Worm (Caenorhabditis elegans): Measurements from ENCODE around the gene cki-2.

cki-2 gene

ce11 chrII:7813237-7813636 lies 3.1 kb upstream of the cki-2 start:
- TF ChIP-seq hlh-1 (tag; optimal IDR thresholded peaks at IDR 0.05) (no peak), mab-5 (tag; optimal IDR thresholded peaks at IDR 0.05) (no peak), mls-2 (tag; optimal IDR thresholded peaks at IDR 0.05) (no peak), snpc-4 (tag; optimal IDR thresholded peaks at IDR 0.05) (no peak), zip-8 (tag; optimal IDR thresholded peaks at IDR 0.05) (no peak), cnd-1 (tag; optimal IDR thresholded peaks at IDR 0.05) (peak; percentile 79), nhr-28 (tag; optimal IDR thresholded peaks at IDR 0.05) (no peak), ceh-83 (GFP tag; optimal IDR thresholded peaks at IDR 0.05) (no peak), nhr-237 (tag; optimal IDR thresholded peaks at IDR 0.05) (no peak), ces-1 (GFP tag; optimal IDR thresholded peaks at IDR 0.05) (no peak), ceh-43 (GFP tag; optimal IDR thresholded peaks at IDR 0.05) (no peak), sem-2 (GFP tag; optimal IDR thresholded peaks at IDR 0.05) (no peak), unc-62 (GFP tag; optimal IDR thresholded peaks at IDR 0.05) (peak; percentile 11), pha-4 (tag; optimal IDR thresholded peaks at IDR 0.05) (no peak), M03D4.4 (tag; optimal IDR thresholded peaks at IDR 0.05) (no peak), elt-3 (tag; optimal IDR thresholded peaks at IDR 0.05) (no peak), nhr-2 (tag; optimal IDR thresholded peaks at IDR 0.05) (peak; percentile 99), tbx-8 (GFP tag; optimal IDR thresholded peaks at IDR 0.05) (no peak), nhr-76 (tag; optimal IDR thresholded peaks at IDR 0.05) (no peak), ztf-11 (tag; optimal IDR thresholded peaks at IDR 0.05) (no peak), drap-1 (GFP tag; optimal IDR thresholded peaks at IDR 0.05) (no peak), lin-32 (GFP tag; optimal IDR thresholded peaks at IDR 0.05) (peak; percentile 48), mep-1 (tag; optimal IDR thresholded peaks at IDR 0.05) (peak; percentile 14), bed-3 (GFP tag; optimal IDR thresholded peaks at IDR 0.05) (no peak), lin-13 (tag; optimal IDR thresholded peaks at IDR 0.05) (no peak)

ce11 chrII:7813645-7814044 lies 2.7 kb upstream of the cki-2 start:
- TF ChIP-seq tbx-8 (GFP tag; optimal IDR thresholded peaks at IDR 0.05) (no peak), drap-1 (GFP tag; optimal IDR thresholded peaks at IDR 0.05) (no peak), nhr-76 (tag; optimal IDR thresholded peaks at IDR 0.05) (no peak), cnd-1 (tag; optimal IDR thresholded peaks at IDR 0.05) (no peak), lin-32 (GFP tag; optimal IDR thresholded peaks at IDR 0.05) (no peak), flh-1 (GFP tag; optimal IDR thresholded peaks at IDR 0.05) (no peak), unc-39 (tag; optimal IDR thresholded peaks at IDR 0.05) (no peak), hlh-1 (tag; optimal IDR thresholded peaks at IDR 0.05) (no peak), unc-120 (tag; optimal IDR thresholded peaks at IDR 0.05; ENCODE audit: poor library complexity, severe bottlenecking) (no peak), mls-2 (tag; optimal IDR thresholded peaks at IDR 0.05) (no peak), unc-62 (GFP tag; optimal IDR thresholded peaks at IDR 0.05) (no peak)

- TF ChIP-seq mls-2 (tag; optimal IDR thresholded peaks at IDR 0.05) (peak; percentile 87), nhr-12 (tag; optimal IDR thresholded peaks at IDR 0.05) (no peak), nhr-2 (tag; optimal IDR thresholded peaks at IDR 0.05) (peak; percentile 98), pha-4 (tag; optimal IDR thresholded peaks at IDR 0.05) (peak; percentile 43), ces-1 (GFP tag; optimal IDR thresholded peaks at IDR 0.05) (peak; percentile 67), ztf-11 (tag; optimal IDR thresholded peaks at IDR 0.05) (peak; percentile 45), ham-2 (GFP tag; optimal IDR thresholded peaks at IDR 0.05) (peak; percentile 38), unc-120 (tag; optimal IDR thresholded peaks at IDR 0.05; ENCODE audit: poor library complexity, severe bottlenecking) (no peak), tbx-8 (GFP tag; optimal IDR thresholded peaks at IDR 0.05) (no peak), unc-62 (GFP tag; optimal IDR thresholded peaks at IDR 0.05) (peak; percentile 93), bed-3 (GFP tag; optimal IDR thresholded peaks at IDR 0.05) (no peak), ceh-43 (GFP tag; optimal IDR thresholded peaks at IDR 0.05) (peak; percentile 57), mab-5 (tag; optimal IDR thresholded peaks at IDR 0.05) (peak; percentile 13), elt-1 (tag; optimal IDR thresholded peaks at IDR 0.05; ENCODE audit: borderline replicate concordance, insufficient read depth) (peak; percentile 28), blmp-1 (tag; optimal IDR thresholded peaks at IDR 0.05) (no peak), sptf-1 (tag; optimal IDR thresholded peaks at IDR 0.05) (peak; percentile 55)
These were observed 2.1 kb upstream of the cki-2 start for ce11 chrII:7814215-7814614.

- TF ChIP-seq snpc-4 (tag; optimal IDR thresholded peaks at IDR 0.05) (no peak), mab-5 (tag; optimal IDR thresholded peaks at IDR 0.05) (no peak), ceh-39 (tag; optimal IDR thresholded peaks at IDR 0.05) (no peak), elt-3 (tag; optimal IDR thresholded peaks at IDR 0.05) (no peak), nhr-237 (tag; optimal IDR thresholded peaks at IDR 0.05) (no peak)
These were observed 1.4 kb upstream of the cki-2 start for ce11 chrII:7814915-7815314.

Data from whole organism, mixed stage, embryonic.